Worm (Caenorhabditis elegans): ENCODE measurements around the gene F46B6.9.

Gene F46B6.9

DNA sequence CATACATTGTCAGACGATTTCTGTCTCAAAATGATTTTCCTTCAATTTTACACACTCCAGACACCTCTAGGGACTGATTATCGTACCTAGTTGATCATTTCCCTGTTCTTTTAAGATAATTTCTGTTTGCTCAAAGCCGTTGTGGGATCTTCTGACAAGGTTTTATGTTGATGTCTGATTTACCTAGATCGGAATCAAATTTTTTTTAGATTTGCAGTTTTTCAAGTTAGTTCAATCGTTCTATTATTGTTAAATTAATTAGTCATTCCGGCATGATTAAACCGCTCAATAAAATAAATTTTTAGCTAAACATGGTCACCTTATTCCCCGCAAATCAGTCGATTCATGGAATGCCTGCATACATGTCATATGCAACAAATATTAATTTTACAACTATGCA is 16.9 kb downstream of the F46B6.9 start, which contains the start of gene sru-30:
sru-30 (plus strand) TSS at position 301 of the 400 bp plus-strand sequence.
- TF ChIP-seq C38D4.7 (GFP tag; optimal IDR thresholded peaks at IDR 0.05) = no peak

DNA sequence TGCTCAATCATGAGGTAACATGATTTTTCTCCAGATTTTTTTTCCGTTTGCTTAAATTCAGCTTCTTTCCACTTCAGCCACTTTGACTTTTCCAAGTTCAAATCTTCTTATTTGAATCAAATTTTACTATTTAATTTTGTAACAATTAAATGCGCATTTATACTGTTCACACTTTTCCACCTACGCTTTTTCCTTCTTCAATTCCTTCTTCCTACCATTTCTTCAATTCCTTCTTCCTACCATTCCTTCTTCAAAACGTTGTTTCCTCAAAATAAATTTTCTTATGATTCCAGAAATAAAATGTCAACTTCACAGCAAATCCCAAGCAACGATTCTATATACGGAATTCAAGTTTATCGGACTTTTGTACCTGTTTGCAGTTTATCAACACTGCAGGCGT is 19.7 kb downstream of the F46B6.9 start, which contains the start of gene sru-31:
sru-31 (plus strand) TSS at position 301 of the 400 bp plus-strand sequence.
- no peak for TF ChIP-seq ceh-30 (tag; optimal IDR thresholded peaks at IDR 0.05)
- no peak for TF ChIP-seq sdc-2 (tag; optimal IDR thresholded peaks at IDR 0.05)
- no peak for TF ChIP-seq ceh-24 (tag; optimal IDR thresholded peaks at IDR 0.05)
- TF ChIP-seq nhr-232 (tag; optimal IDR thresholded peaks at IDR 0.05) = no peak
- no peak for TF ChIP-seq gmeb-2 (tag; optimal IDR thresholded peaks at IDR 0.05)
- TF ChIP-seq pros-1 (tag; optimal IDR thresholded peaks at IDR 0.05) = no peak

DNA sequence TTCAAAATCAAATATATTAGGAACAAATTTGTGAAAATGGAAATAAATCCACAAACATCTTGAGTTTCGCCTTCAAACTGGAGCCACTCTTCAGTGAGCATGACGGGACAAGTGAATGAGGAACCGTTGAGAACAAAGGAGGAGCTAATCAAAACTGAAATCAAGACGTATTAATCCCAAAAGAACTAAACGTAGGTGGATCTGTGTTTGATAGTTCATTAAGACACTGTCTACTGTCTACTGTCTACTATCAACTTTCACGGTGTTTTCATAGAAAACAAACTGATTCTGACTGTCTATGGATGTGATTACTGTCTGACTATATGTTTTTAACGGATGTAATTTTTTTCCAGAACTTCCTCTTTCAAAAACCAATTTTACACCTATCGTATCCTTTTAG is 25.1 kb downstream of the F46B6.9 start, which contains the start of gene str-193:
str-193 (minus strand) TSS at position 101 of the 400 bp plus-strand sequence.
- TF ChIP-seq fkh-6 (tag; optimal IDR thresholded peaks at IDR 0.05) (no peak), K02D7.2 (tag; optimal IDR thresholded peaks at IDR 0.05) (no peak), elt-4 (tag; optimal IDR thresholded peaks at IDR 0.05) (no peak), mec-3 (tag; optimal IDR thresholded peaks at IDR 0.05; ENCODE audit: borderline replicate concordance) (no peak), pat-9 (tag; optimal IDR thresholded peaks at IDR 0.05) (no peak), dve-1 (tag; optimal IDR thresholded peaks at IDR 0.05) (no peak), npax-4 (tag; optimal IDR thresholded peaks at IDR 0.05) (no peak), ceh-19 (GFP tag; optimal IDR thresholded peaks at IDR 0.05) (no peak), hlh-30 (tag; optimal IDR thresholded peaks at IDR 0.05; ENCODE audit: insufficient read depth) (no peak), fax-1 (tag; optimal IDR thresholded peaks at IDR 0.05) (no peak), nhr-232 (tag; optimal IDR thresholded peaks at IDR 0.05) (no peak), ceh-31 (tag; optimal IDR thresholded peaks at IDR 0.05) (no peak), ref-2 (tag; optimal IDR thresholded peaks at IDR 0.05) (no peak), ceh-18 (tag; optimal IDR thresholded peaks at IDR 0.05) (no peak), unc-42 (tag; optimal IDR thresholded peaks at IDR 0.05) (no peak), syd-9 (tag; optimal IDR thresholded peaks at IDR 0.05) (no peak), sox-4 (tag; optimal IDR thresholded peaks at IDR 0.05) (no peak), ttx-3 (tag; optimal IDR thresholded peaks at IDR 0.05) (no peak)

DNA sequence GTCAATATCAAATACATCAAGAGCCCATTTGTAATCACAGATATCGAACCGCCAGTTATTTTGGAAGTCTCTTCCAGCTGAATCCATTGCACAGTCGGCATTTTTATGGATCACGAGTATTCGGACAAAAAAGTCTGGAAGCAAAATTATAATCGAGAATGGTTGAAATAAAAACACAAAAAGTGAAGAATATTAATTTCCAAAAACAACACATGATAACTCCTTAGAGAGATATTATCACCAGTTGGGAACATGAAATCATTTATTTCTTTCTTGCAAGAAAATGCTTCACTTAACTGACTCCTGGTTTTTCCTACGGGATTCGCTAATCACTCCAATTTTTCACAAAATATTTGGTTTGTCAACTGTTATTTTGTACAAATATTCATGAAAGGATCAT is 27.5 kb downstream of the F46B6.9 start, which contains the start of gene str-2:
str-2 (minus strand) TSS at position 101 of the 400 bp plus-strand sequence.
- no peak for TF ChIP-seq ceh-18 (tag; optimal IDR thresholded peaks at IDR 0.05)
- TF ChIP-seq che-1 (tag; optimal IDR thresholded peaks at IDR 0.05) = no peak
- no peak for TF ChIP-seq unc-86 (tag; optimal IDR thresholded peaks at IDR 0.05)
- no peak for TF ChIP-seq unc-42 (tag; optimal IDR thresholded peaks at IDR 0.05)
- TF ChIP-seq rnt-1 (tag; optimal IDR thresholded peaks at IDR 0.05) = no peak
- no peak for TF ChIP-seq tbx-7 (tag; optimal IDR thresholded peaks at IDR 0.05)
- no peak for TF ChIP-seq pqm-1 (tag; optimal IDR thresholded peaks at IDR 0.05)
- no peak for TF ChIP-seq tbx-2 (tag; optimal IDR thresholded peaks at IDR 0.05)
- TF ChIP-seq hlh-8 (tag; optimal IDR thresholded peaks at IDR 0.05) = no peak
- TF ChIP-seq fkh-10 (GFP tag; optimal IDR thresholded peaks at IDR 0.05) = no peak
- TF ChIP-seq ceh-6 (GFP tag; optimal IDR thresholded peaks at IDR 0.05) = no peak
- no peak for TF ChIP-seq gmeb-2 (tag; optimal IDR thresholded peaks at IDR 0.05)
- no peak for TF ChIP-seq ceh-31 (tag; optimal IDR thresholded peaks at IDR 0.05)
- no peak for TF ChIP-seq ceh-45 (GFP tag; IDR thresholded peaks at IDR 0.05)
- no peak for TF ChIP-seq hlh-30 (tag; optimal IDR thresholded peaks at IDR 0.05; ENCODE audit: insufficient read depth)
- TF ChIP-seq nfya-1 (tag; optimal IDR thresholded peaks at IDR 0.05) = no peak
- no peak for TF ChIP-seq ceh-22 (tag; optimal IDR thresholded peaks at IDR 0.05)
- no peak for TF ChIP-seq K09A11.1 (tag; optimal IDR thresholded peaks at IDR 0.05; ENCODE audit: insufficient read depth)
